Worm (Caenorhabditis elegans) whole organism, late embryonic: ENCODE results near the gene ugtp-1.

Source experiments
- C38D4.7 ChIP-seq: fragments of 200-800 bp; sonication (Bioruptor generic); optimal IDR thresholded peaks from 2 replicates; lab custom pipeline; 2018; ENCODE audit warnings: mild to moderate bottlenecking, missing genetic modification characterization, moderate library complexity, missing compliant biosample characterization
- F13H6.1 ChIP-seq: sonication (generic microtip); optimal IDR thresholded peaks from 2 replicates; lab custom pipeline; 2016; ENCODE audit warnings: missing genetic modification characterization, missing compliant biosample characterization
- T23F11.4 ChIP-seq: fragments of 200-800 bp; sonication (Bioruptor generic); optimal IDR thresholded peaks from 2 replicates; lab custom pipeline; 2018; ENCODE audit warnings: mild to moderate bottlenecking, missing genetic modification characterization, missing compliant biosample characterization
- ahr-1 ChIP-seq: sonication (generic microtip); optimal IDR thresholded peaks from 2 replicates; lab custom pipeline; 2016; ENCODE audit warnings: missing genetic modification characterization, missing compliant biosample characterization
- ama-1 ChIP-seq: fragments of 150-350 bp; optimal IDR thresholded peaks from 2 replicates; lab custom pipeline; 2014
- ceh-19 ChIP-seq: fragments of 200-800 bp; sonication (Bioruptor generic); optimal IDR thresholded peaks from 2 replicates; lab custom pipeline; 2018; ENCODE audit warnings: mild to moderate bottlenecking, missing genetic modification characterization, missing compliant biosample characterization
- ceh-22 ChIP-seq: sonication (generic microtip); optimal IDR thresholded peaks from 2 replicates; lab custom pipeline; 2017; ENCODE audit warnings: missing biosample characterization, missing genetic modification characterization
- ceh-24 ChIP-seq: sonication (generic microtip); optimal IDR thresholded peaks from 2 replicates; lab custom pipeline; 2016; ENCODE audit warnings: mild to moderate bottlenecking, missing genetic modification characterization, missing compliant biosample characterization
- ceh-34 ChIP-seq: sonication (generic microtip); optimal IDR thresholded peaks from 2 replicates; lab custom pipeline; 2016; ENCODE audit warnings: mild to moderate bottlenecking, missing genetic modification characterization, missing compliant biosample characterization
- ceh-9 ChIP-seq: sonication (generic microtip); optimal IDR thresholded peaks from 2 replicates; lab custom pipeline; 2016; ENCODE audit warnings: mild to moderate bottlenecking, missing genetic modification characterization, inconsistent platforms, missing compliant biosample characterization
- dve-1 ChIP-seq: sonication (generic microtip); optimal IDR thresholded peaks from 2 replicates; lab custom pipeline; 2017; ENCODE audit warnings: antibody characterized with exemption, mild to moderate bottlenecking, missing genetic modification characterization, missing compliant biosample characterization
- elt-2 ChIP-seq: sonication (generic microtip); optimal IDR thresholded peaks from 2 replicates; lab custom pipeline; 2016; ENCODE audit warnings: missing genetic modification reagents, missing genetic modification characterization, missing compliant biosample characterization
- elt-4 ChIP-seq: sonication (generic microtip); optimal IDR thresholded peaks from 2 replicates; lab custom pipeline; 2016; ENCODE audit warnings: missing genetic modification characterization, missing compliant biosample characterization
- eyg-1 ChIP-seq: sonication (generic microtip); optimal IDR thresholded peaks from 2 replicates; lab custom pipeline; 2016; ENCODE audit warnings: missing genotype, missing genetic modification characterization, missing compliant biosample characterization
- fax-1 ChIP-seq: sonication (generic microtip); optimal IDR thresholded peaks from 2 replicates; lab custom pipeline; 2016; ENCODE audit warnings: missing genotype, missing genetic modification characterization, missing compliant biosample characterization
- fkh-6 ChIP-seq: sonication (generic microtip); optimal IDR thresholded peaks from 2 replicates; lab custom pipeline; 2016; ENCODE audit warnings: missing genetic modification characterization, missing compliant biosample characterization
- gmeb-2 ChIP-seq: sonication (generic microtip); optimal IDR thresholded peaks from 2 replicates; lab custom pipeline; 2016; ENCODE audit warnings: missing genetic modification characterization, inconsistent platforms, missing compliant biosample characterization
- hlh-13 ChIP-seq: fragments of 200-800 bp; sonication (Bioruptor generic); optimal IDR thresholded peaks from 2 replicates; lab custom pipeline; 2018; ENCODE audit warnings: mild to moderate bottlenecking, missing genetic modification characterization, missing compliant biosample characterization
- hlh-15 ChIP-seq: sonication (generic microtip); optimal IDR thresholded peaks from 2 replicates; lab custom pipeline; 2016; ENCODE audit warnings: missing genetic modification characterization, missing compliant biosample characterization
- hlh-30 ChIP-seq: sonication (generic microtip); optimal IDR thresholded peaks from 2 replicates; lab custom pipeline; 2017; ENCODE audit warnings: antibody characterized with exemption, missing genetic modification characterization, missing compliant biosample characterization; ENCODE audit not compliant: insufficient read depth
- hlh-6 ChIP-seq: sonication (generic microtip); optimal IDR thresholded peaks from 2 replicates; lab custom pipeline; 2016; ENCODE audit warnings: missing genotype, missing genetic modification characterization, missing compliant biosample characterization
- hlh-8 ChIP-seq: sonication (generic microtip); optimal IDR thresholded peaks from 2 replicates; lab custom pipeline; 2016; ENCODE audit warnings: missing genotype, missing genetic modification characterization, missing compliant biosample characterization
- lim-6 ChIP-seq: sonication (generic microtip); optimal IDR thresholded peaks from 2 replicates; lab custom pipeline; 2016; ENCODE audit warnings: missing genetic modification characterization, missing compliant biosample characterization
- nfya-1 ChIP-seq: sonication (generic microtip); optimal IDR thresholded peaks from 2 replicates; lab custom pipeline; 2017; ENCODE audit warnings: missing genetic modification characterization, mild to moderate bottlenecking, missing compliant biosample characterization, antibody characterized with exemption, moderate library complexity
- nhr-232 ChIP-seq: sonication (generic microtip); optimal IDR thresholded peaks from 2 replicates; lab custom pipeline; 2016; ENCODE audit warnings: missing genetic modification characterization, missing compliant biosample characterization
- npax-4 ChIP-seq: sonication (generic microtip); optimal IDR thresholded peaks from 2 replicates; lab custom pipeline; 2016; ENCODE audit warnings: missing genetic modification characterization, missing compliant biosample characterization
- pat-9 ChIP-seq: fragments of 200-800 bp; sonication (Bioruptor generic); optimal IDR thresholded peaks from 2 replicates; lab custom pipeline; 2018; ENCODE audit warnings: mild to moderate bottlenecking, missing genetic modification characterization, moderate library complexity, missing compliant biosample characterization
- pha-2 ChIP-seq: sonication (generic microtip); optimal IDR thresholded peaks from 2 replicates; lab custom pipeline; 2017; ENCODE audit warnings: mild to moderate bottlenecking, missing genetic modification characterization, missing compliant biosample characterization
- pha-4 ChIP-seq: fragments of 150-350 bp; optimal IDR thresholded peaks from 2 replicates; lab custom pipeline; 2018; ENCODE audit warnings: missing biosample characterization, missing genetic modification reagents, missing genetic modification characterization
- pqm-1 ChIP-seq: sonication (generic microtip); optimal IDR thresholded peaks from 2 replicates; lab custom pipeline; 2016; ENCODE audit warnings: missing genetic modification characterization, missing compliant biosample characterization
- sox-2 ChIP-seq: fragments of 200-800 bp; sonication (Bioruptor generic); IDR thresholded peaks from 2 replicates; pipeline ENCODE4 v1.3.6; 2022; ENCODE audit warnings: missing genetic modification reagents, missing genetic modification characterization, missing compliant biosample characterization
- tbx-2 ChIP-seq: sonication (generic microtip); optimal IDR thresholded peaks from 2 replicates; lab custom pipeline; 2016; ENCODE audit warnings: missing genetic modification characterization, missing compliant biosample characterization
- ttx-3 ChIP-seq: sonication (generic microtip); optimal IDR thresholded peaks from 2 replicates; lab custom pipeline; 2016; ENCODE audit warnings: missing genetic modification reagents, missing genetic modification characterization, missing compliant biosample characterization
- unc-55 ChIP-seq: sonication (generic microtip); optimal IDR thresholded peaks from 2 replicates; lab custom pipeline; 2017; ENCODE audit warnings: missing biosample characterization, missing genetic modification reagents, missing genetic modification characterization
- unc-86 ChIP-seq: sonication (generic microtip); optimal IDR thresholded peaks from 2 replicates; lab custom pipeline; 2016; ENCODE audit warnings: missing genetic modification characterization, missing compliant biosample characterization
- zip-5 ChIP-seq: sonication (generic microtip); optimal IDR thresholded peaks from 2 replicates; lab custom pipeline; 2016; ENCODE audit warnings: missing genetic modification characterization, missing compliant biosample characterization
- ztf-16 ChIP-seq: sonication (generic microtip); optimal IDR thresholded peaks from 2 replicates; lab custom pipeline; 2017; ENCODE audit warnings: missing genetic modification characterization, missing compliant biosample characterization

Gene ugtp-1

DNA sequence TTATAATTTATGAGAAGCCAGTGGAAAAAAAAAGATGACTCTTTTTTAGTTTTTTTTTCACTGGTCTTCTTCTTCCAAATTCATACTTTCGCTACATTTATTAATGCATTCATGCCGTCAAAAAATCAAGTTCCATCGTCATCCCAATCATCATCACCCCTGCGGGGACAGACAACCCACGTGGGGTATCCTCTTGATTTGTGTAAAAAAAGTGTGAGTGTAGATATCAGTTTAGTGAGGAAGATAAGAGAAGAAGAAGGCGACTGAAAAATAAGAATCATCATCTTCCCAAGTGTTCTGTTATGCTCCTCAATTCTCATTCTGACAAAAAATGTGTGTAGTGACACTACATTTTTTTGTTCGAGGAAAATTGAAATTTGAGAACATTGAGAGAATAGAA, 18.5 kb downstream of the ugtp-1 start:
- TF ChIP-seq lim-6 (tag; lab: Kevin White, UChicago) (no peak), dve-1 (tag; lab: Kevin White, UChicago) (no peak), F13H6.1 (tag; lab: Kevin White, UChicago) (no peak), ttx-3 (tag; lab: Kevin White, UChicago) (no peak), hlh-8 (no peak), zip-5 (tag; lab: Kevin White, UChicago) (no peak), pat-9 (tag; lab: Kevin White, UChicago) (no peak), ceh-22 (tag; lab: Kevin White, UChicago) (no peak), ama-1 (lab: Kevin White, UChicago) (no peak), pha-2 (no peak)

DNA sequence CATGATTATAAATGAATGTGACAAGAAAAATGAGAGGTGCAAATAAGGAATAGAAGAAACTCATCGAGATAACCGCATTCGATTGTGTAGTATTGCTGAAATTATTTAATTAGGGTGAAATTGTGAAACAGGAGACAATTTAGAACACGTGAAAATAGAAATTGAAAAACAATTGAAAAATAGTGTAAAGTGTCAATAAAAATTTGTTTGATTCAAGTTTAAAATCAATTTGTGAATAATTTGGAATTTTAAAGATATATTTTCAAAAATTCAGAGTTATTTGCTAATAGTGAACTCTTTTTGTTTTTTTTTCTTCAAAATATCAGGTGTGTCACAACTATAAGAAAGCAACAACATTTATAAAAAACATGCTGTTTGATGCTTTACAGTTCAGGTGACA, 19.2 kb downstream of the ugtp-1 start, which contains the start of gene ZK370.4:
TSS of gene ZK370.4 (minus strand) at position 101 of the 400 bp plus-strand sequence.
- TF ChIP-seq ceh-34 (no peak), hlh-15 (tag; lab: Kevin White, UChicago) (no peak), elt-4 (tag; lab: Kevin White, UChicago) (no peak), nhr-232 (tag; lab: Kevin White, UChicago) (no peak), hlh-6 (tag; lab: Kevin White, UChicago) (no peak), C38D4.7 (GFP tag; lab: Kevin White, UChicago) (no peak), pqm-1 (no peak), pha-4 (tag; lab: Kevin White, UChicago) (no peak), npax-4 (tag; lab: Kevin White, UChicago) (no peak), T23F11.4 (GFP tag; lab: Kevin White, UChicago) (no peak), ttx-3 (tag; lab: Kevin White, UChicago) (no peak), sox-2 (GFP tag; lab: Robert Waterston, UW) (no peak), fkh-6 (tag; lab: Kevin White, UChicago) (no peak), ahr-1 (tag; lab: Kevin White, UChicago) (no peak), fax-1 (tag; lab: Kevin White, UChicago) (no peak), hlh-30 (tag; lab: Kevin White, UChicago) (no peak)

DNA sequence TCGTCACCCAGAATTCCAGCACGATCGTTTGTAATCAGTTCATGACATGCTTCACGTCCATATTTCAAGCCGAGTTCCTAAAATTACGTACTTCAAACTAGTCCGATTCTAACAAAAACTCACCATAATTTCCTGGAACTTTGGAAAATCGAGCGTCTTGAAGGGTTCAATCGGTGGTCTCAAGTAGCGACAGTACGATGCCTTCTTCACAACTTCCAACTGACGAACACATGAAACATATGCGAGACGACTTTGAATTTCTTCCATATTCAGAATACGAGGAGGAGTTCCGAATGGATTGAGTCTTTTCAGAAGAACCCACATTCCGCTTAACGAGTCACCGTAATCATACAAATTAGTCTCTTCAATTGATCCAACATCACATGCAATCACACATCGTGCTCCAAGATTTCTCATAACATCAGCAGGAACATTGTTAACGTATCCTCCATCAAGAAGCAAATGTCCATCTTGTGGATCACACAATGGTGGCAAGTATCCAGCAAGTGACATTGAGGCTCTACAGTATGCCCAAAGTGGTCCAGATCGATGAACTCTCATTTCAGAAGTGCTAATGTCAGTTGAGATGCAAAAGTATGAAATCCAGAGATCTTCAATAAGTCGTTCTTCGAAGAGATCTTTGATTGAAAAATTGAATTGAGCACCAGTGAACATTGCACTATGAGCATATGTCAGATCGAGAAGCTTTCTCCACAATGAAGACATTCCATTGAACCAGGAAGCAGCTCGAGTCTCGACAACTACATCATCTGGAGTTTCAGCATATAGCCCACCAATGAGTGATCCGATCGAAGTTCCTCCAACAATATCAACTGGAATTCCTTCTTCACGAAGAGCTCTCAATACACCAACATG, 24.2 kb downstream of the ugtp-1 start:
- TF ChIP-seq hlh-8 (no peak), nfya-1 (tag; lab: Kevin White, UChicago) (no peak), eyg-1 (tag; lab: Kevin White, UChicago) (no peak), nhr-232 (tag; lab: Kevin White, UChicago) (no peak), ceh-9 (tag; lab: Kevin White, UChicago) (no peak), dve-1 (tag; lab: Kevin White, UChicago) (no peak), ahr-1 (tag; lab: Kevin White, UChicago) (no peak), tbx-2 (no peak), hlh-15 (tag; lab: Kevin White, UChicago) (no peak), ceh-19 (GFP tag; lab: Kevin White, UChicago) (no peak), ceh-24 (no peak), hlh-13 (GFP tag; lab: Kevin White, UChicago) (no peak), unc-86 (tag; lab: Kevin White, UChicago) (no peak), ztf-16 (no peak), gmeb-2 (tag; lab: Kevin White, UChicago) (no peak)

- no peak for TF ChIP-seq unc-86 (tag; lab: Kevin White, UChicago)
- TF ChIP-seq dve-1 (tag; lab: Kevin White, UChicago): no peak
- no peak for TF ChIP-seq pha-4 (tag; lab: Kevin White, UChicago)
- TF ChIP-seq zip-5 (tag; lab: Kevin White, UChicago): no peak
- no peak for TF ChIP-seq elt-4 (tag; lab: Kevin White, UChicago)
- TF ChIP-seq ahr-1 (tag; lab: Kevin White, UChicago): no peak
- no peak for TF ChIP-seq ama-1 (lab: Kevin White, UChicago)
- TF ChIP-seq unc-55 (GFP tag; lab: Kevin White, UChicago): no peak
- no peak for TF ChIP-seq ztf-16
- TF ChIP-seq ceh-34: no peak
- no peak for TF ChIP-seq elt-2 (tag; lab: Kevin White, UChicago)
- no peak for TF ChIP-seq tbx-2
- no peak for TF ChIP-seq sox-2 (GFP tag; lab: Robert Waterston, UW)
Observed at ce11 chrIII:8725224-8725623, 25.3 kb downstream of the ugtp-1 start.
